Fruit fly (Drosophila melanogaster) Kc167 (cell line): ENCODE data around the gene CG33934.

Source experiments
- Myc ChIP-seq: fragments of >200 bp; optimal IDR thresholded peaks from 2 replicates; lab custom pipeline; 2017; ENCODE audit warnings: missing external identifiers
- Sin3A ChIP-seq: fragments of >200 bp; optimal IDR thresholded peaks from 2 replicates; lab custom pipeline; 2018; ENCODE audit warnings: missing external identifiers
- insv ChIP-seq: fragments of >200 bp; optimal IDR thresholded peaks from 3 replicates; lab custom pipeline; 2018; ENCODE audit warnings: missing external identifiers
- psq ChIP-seq: fragments of >200 bp; optimal IDR thresholded peaks from 2 replicates; lab custom pipeline; 2017; ENCODE audit warnings: missing external identifiers
- ttk ChIP-seq: sonication (Bioruptor generic); optimal IDR thresholded peaks from 2 replicates; lab custom pipeline; 2017; ENCODE audit warnings: missing external identifiers

DNA sequence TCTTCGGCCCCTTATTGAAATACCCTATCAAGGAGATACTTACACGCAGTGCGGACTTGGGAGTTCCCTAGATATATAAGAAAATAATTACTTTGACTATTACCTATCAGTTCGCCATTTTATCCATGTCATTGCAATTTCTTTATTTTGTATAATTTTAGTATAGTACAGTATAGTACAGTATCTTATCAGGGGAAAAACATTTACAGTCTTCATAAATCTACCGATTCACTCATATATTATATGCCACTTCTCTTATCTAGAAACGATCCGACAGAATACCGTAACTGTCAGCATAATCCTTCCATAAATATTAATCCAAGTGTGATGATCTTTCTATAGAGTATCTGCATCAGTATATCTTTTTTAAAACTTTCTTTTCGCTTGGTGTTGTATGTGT, 46.1 kb upstream of the CG33934 start:
- TF ChIP-seq insv (lab: Kevin White, UChicago), result no peak
- no peak for TF ChIP-seq ttk
- TF ChIP-seq Sin3A (lab: Kevin White, UChicago), result no peak
- TF ChIP-seq psq (lab: Kevin White, UChicago), result no peak
- no peak for TF ChIP-seq Myc (lab: Kevin White, UChicago)
